Worm (Caenorhabditis elegans): ENCODE data around the gene F59B2.15.
"Not testable (repeated sequence)": the region's sequence is repeated elsewhere in the genome, so short reads cannot be mapped to it uniquely, and the experiment has no call there.

Gene F59B2.15

ce11 chrIII:9007183-9007582, 4.7 kb upstream of the F59B2.15 start (continued):
- TF ChIP-seq lim-6 (tag; optimal IDR thresholded peaks at IDR 0.05) (no peak), ceh-34 (tag; optimal IDR thresholded peaks at IDR 0.05) (no peak), ref-2 (tag; optimal IDR thresholded peaks at IDR 0.05) (peak; percentile 15), sox-2 (GFP tag; IDR thresholded peaks at IDR 0.05) (no peak; the same call in 1 of the 2 replicates), C08G9.2 (tag; optimal IDR thresholded peaks at IDR 0.05) (no peak), C38D4.7 (GFP tag; optimal IDR thresholded peaks at IDR 0.05) (no peak), dmd-4 (tag; optimal IDR thresholded peaks at IDR 0.05; ENCODE audit: borderline replicate concordance) (no peak), hlh-15 (tag; optimal IDR thresholded peaks at IDR 0.05) (no peak), pha-2 (tag; optimal IDR thresholded peaks at IDR 0.05) (no peak), K09A11.1 (tag; optimal IDR thresholded peaks at IDR 0.05; ENCODE audit: insufficient read depth) (no peak), ttx-3 (tag; optimal IDR thresholded peaks at IDR 0.05) (no peak), F13H6.1 (tag; optimal IDR thresholded peaks at IDR 0.05) (no peak), ceh-45 (GFP tag; IDR thresholded peaks at IDR 0.05) (no peak), tbx-2 (tag; optimal IDR thresholded peaks at IDR 0.05) (peak; percentile 46), ama-1 (optimal IDR thresholded peaks at IDR 0.05) (no peak), fkh-10 (GFP tag; optimal IDR thresholded peaks at IDR 0.05) (no peak), hlh-8 (tag; optimal IDR thresholded peaks at IDR 0.05) (no peak), lin-11 (tag; optimal IDR thresholded peaks at IDR 0.05) (no peak), sox-4 (tag; optimal IDR thresholded peaks at IDR 0.05) (no peak), unc-55 (GFP tag; optimal IDR thresholded peaks at IDR 0.05) (peak; percentile 85), ahr-1 (tag; optimal IDR thresholded peaks at IDR 0.05) (no peak), nhr-11 (tag; optimal IDR thresholded peaks at IDR 0.05) (no peak), T23F11.4 (GFP tag; optimal IDR thresholded peaks at IDR 0.05) (peak; percentile 28), ceh-22 (tag; optimal IDR thresholded peaks at IDR 0.05) (no peak)

- not testable (repeated sequence) for TF ChIP-seq madf-2 (tag; optimal IDR thresholded peaks at IDR 0.05); sdc-2 (tag; optimal IDR thresholded peaks at IDR 0.05); mec-3 (tag; optimal IDR thresholded peaks at IDR 0.05; ENCODE audit: borderline replicate concordance)
These were observed 3.5 kb upstream of the F59B2.15 start, which contains the start of gene rab-6.1 for ce11 chrIII:9005905-9006372. Gene rab-6.1, minus strand, starts transcription at chrIII:9005955.

ce11 chrIII:9004658-9005057, 2.2 kb upstream of the F59B2.15 start:
- TF ChIP-seq pha-4 (tag; optimal IDR thresholded peaks at IDR 0.05): no peak
- TF ChIP-seq lim-6 (tag; optimal IDR thresholded peaks at IDR 0.05): no peak
- TF ChIP-seq C08G9.2 (tag; optimal IDR thresholded peaks at IDR 0.05): no peak
- no peak for TF ChIP-seq K02D7.2 (tag; optimal IDR thresholded peaks at IDR 0.05)
- TF ChIP-seq tbx-7 (tag; optimal IDR thresholded peaks at IDR 0.05): no peak
- TF ChIP-seq ceh-2 (tag; optimal IDR thresholded peaks at IDR 0.05): no peak
- TF ChIP-seq ceh-22 (tag; optimal IDR thresholded peaks at IDR 0.05): no peak

- TF ChIP-seq Y22D7AL.16 (tag; optimal IDR thresholded peaks at IDR 0.05) (no peak), fax-1 (tag; optimal IDR thresholded peaks at IDR 0.05) (no peak), madf-2 (tag; optimal IDR thresholded peaks at IDR 0.05) (no peak), hlh-13 (GFP tag; optimal IDR thresholded peaks at IDR 0.05) (no peak), ceh-45 (GFP tag; IDR thresholded peaks at IDR 0.05) (no peak), tbx-2 (tag; optimal IDR thresholded peaks at IDR 0.05) (no peak), nfya-1 (tag; optimal IDR thresholded peaks at IDR 0.05) (no peak), sox-4 (tag; optimal IDR thresholded peaks at IDR 0.05) (no peak), pag-3 (tag; optimal IDR thresholded peaks at IDR 0.05; ENCODE audit: borderline replicate concordance) (no peak), C38D4.7 (GFP tag; optimal IDR thresholded peaks at IDR 0.05) (no peak), ceh-6 (GFP tag; optimal IDR thresholded peaks at IDR 0.05) (no peak), ceh-19 (GFP tag; optimal IDR thresholded peaks at IDR 0.05) (no peak), pros-1 (tag; optimal IDR thresholded peaks at IDR 0.05) (no peak), ttx-3 (tag; optimal IDR thresholded peaks at IDR 0.05) (no peak), unc-86 (tag; optimal IDR thresholded peaks at IDR 0.05) (no peak), ceh-2 (tag; optimal IDR thresholded peaks at IDR 0.05) (no peak), sdc-2 (tag; optimal IDR thresholded peaks at IDR 0.05) (no peak), odd-2 (tag; optimal IDR thresholded peaks at IDR 0.05) (no peak)
These were observed 546 bp downstream of the F59B2.15 start, which contains the start of gene rpn-6.2 for ce11 chrIII:9001899-9002298. Gene rpn-6.2, minus strand, starts transcription at chrIII:9001999.
